Worm (Caenorhabditis elegans) whole organism, L2 larva: Measurements from ENCODE around the gene VZK822L.2.
A peak's percentile ranks its signal among the peaks of the same experiment; 100 is the strongest.

ENCODE experiments used
- F13H6.1 ChIP-seq: sonication (generic microtip); optimal IDR thresholded peaks from 2 replicates; lab custom pipeline; 2016; ENCODE audit warnings: missing genetic modification characterization, missing compliant biosample characterization
- R02D3.7 ChIP-seq: fragments of 150-350 bp; optimal IDR thresholded peaks from 2 replicates; lab custom pipeline; 2014; ENCODE audit warnings: missing biosample characterization, missing genetic modification characterization
- Y55F3AM.14 ChIP-seq: fragments of 200-800 bp; sonication (Bioruptor generic); optimal IDR thresholded peaks from 2 replicates; lab custom pipeline; 2018; ENCODE audit warnings: mild to moderate bottlenecking, missing genetic modification characterization, missing compliant biosample characterization
- alr-1 ChIP-seq: fragments of 150-350 bp; optimal IDR thresholded peaks from 2 replicates; lab custom pipeline; 2014; ENCODE audit warnings: missing biosample characterization, missing genetic modification characterization
- aly-2 ChIP-seq: fragments of 150-350 bp; optimal IDR thresholded peaks from 2 replicates; lab custom pipeline; 2014; ENCODE audit warnings: missing biosample characterization, missing genetic modification characterization
- ama-1 ChIP-seq: fragments of 150-350 bp; optimal IDR thresholded peaks from 2 replicates; lab custom pipeline; 2018; ENCODE audit warnings: inconsistent platforms
- blmp-1 ChIP-seq: sonication (generic microtip); optimal IDR thresholded peaks from 2 replicates; lab custom pipeline; 2017; ENCODE audit warnings: missing genetic modification characterization, mild to moderate bottlenecking, missing compliant biosample characterization, antibody characterized with exemption, moderate library complexity; ENCODE audit not compliant: insufficient read depth
- ceh-16 ChIP-seq: fragments of 150-350 bp; optimal IDR thresholded peaks from 2 replicates; lab custom pipeline; 2014; ENCODE audit warnings: missing biosample characterization, missing genetic modification characterization
- ceh-82 ChIP-seq: fragments of 150-350 bp; optimal IDR thresholded peaks from 2 replicates; lab custom pipeline; 2014; ENCODE audit warnings: missing biosample characterization, missing genetic modification characterization
- crh-2 ChIP-seq: sonication (generic microtip); optimal IDR thresholded peaks from 2 replicates; lab custom pipeline; 2017; ENCODE audit warnings: missing biosample characterization, missing genetic modification characterization
- elt-1 ChIP-seq: fragments of 150-350 bp; optimal IDR thresholded peaks from 2 replicates; lab custom pipeline; 2014; ENCODE audit warnings: missing biosample characterization, missing genetic modification characterization
- elt-3 ChIP-seq: sonication (generic microtip); optimal IDR thresholded peaks from 2 replicates; lab custom pipeline; 2017; ENCODE audit warnings: missing biosample characterization, missing genetic modification characterization
- fos-1 ChIP-seq: fragments of 150-350 bp; optimal IDR thresholded peaks from 2 replicates; lab custom pipeline; 2014; ENCODE audit warnings: missing biosample characterization, missing genetic modification characterization
- gmeb-1 ChIP-seq: fragments of 150-350 bp; optimal IDR thresholded peaks from 2 replicates; lab custom pipeline; 2014; ENCODE audit warnings: missing biosample characterization, missing genetic modification characterization
- lin-11 ChIP-seq: fragments of 150-350 bp; sonication (generic microtip); optimal IDR thresholded peaks from 2 replicates; lab custom pipeline; 2014; ENCODE audit warnings: missing biosample characterization, missing genetic modification characterization, inconsistent platforms, mixed read lengths
- lin-39 ChIP-seq: fragments of 150-350 bp; optimal IDR thresholded peaks from 2 replicates; lab custom pipeline; 2014; ENCODE audit warnings: missing biosample characterization, missing genetic modification reagents, missing genetic modification characterization
- lsy-2 ChIP-seq, 2 experiments: fragments of 150-350 bp in 1 of 2; sonication (generic microtip) in 1 of 2; optimal IDR thresholded peaks; 2 replicates each; lab custom pipeline; 2014 to 2017; ENCODE audit warnings: missing biosample characterization in 2 of 2, missing genetic modification characterization in 2 of 2
- mdl-1 ChIP-seq, 2 experiments: fragments of 150-350 bp in 1 of 2; sonication (generic microtip) in 1 of 2; optimal IDR thresholded peaks; 2 replicates each; lab custom pipeline; 2017; ENCODE audit warnings: missing biosample characterization in 2 of 2, missing genetic modification characterization in 2 of 2
- nhr-10 ChIP-seq: sonication (generic microtip); optimal IDR thresholded peaks from 2 replicates; lab custom pipeline; 2017; ENCODE audit warnings: missing biosample characterization, missing genetic modification characterization
- nhr-11 ChIP-seq: fragments of 150-350 bp; optimal IDR thresholded peaks from 2 replicates; lab custom pipeline; 2014; ENCODE audit warnings: missing biosample characterization, missing genetic modification characterization
- nhr-129 ChIP-seq: fragments of 150-350 bp; optimal IDR thresholded peaks from 2 replicates; lab custom pipeline; 2014; ENCODE audit warnings: missing biosample characterization, missing genetic modification characterization
- nhr-21 ChIP-seq: fragments of 150-350 bp; optimal IDR thresholded peaks from 2 replicates; lab custom pipeline; 2014; ENCODE audit warnings: missing biosample characterization, missing genetic modification characterization
- nhr-23 ChIP-seq: fragments of 150-350 bp; optimal IDR thresholded peaks from 2 replicates; lab custom pipeline; 2014; ENCODE audit warnings: missing biosample characterization, missing genetic modification reagents, missing genetic modification characterization
- nhr-237 ChIP-seq: fragments of 150-350 bp; optimal IDR thresholded peaks from 2 replicates; lab custom pipeline; 2014; ENCODE audit warnings: missing biosample characterization, missing genetic modification characterization
- nhr-25 ChIP-seq: fragments of 150-350 bp; sonication (generic microtip); optimal IDR thresholded peaks from 3 replicates; lab custom pipeline; 2014; ENCODE audit warnings: missing biosample characterization, missing genetic modification characterization
- nhr-6 ChIP-seq: fragments of 150-350 bp; optimal IDR thresholded peaks from 2 replicates; lab custom pipeline; 2014; ENCODE audit warnings: missing biosample characterization, missing genetic modification characterization
- sem-4 ChIP-seq: fragments of 150-350 bp; optimal IDR thresholded peaks from 2 replicates; lab custom pipeline; 2014; ENCODE audit warnings: missing biosample characterization, missing genetic modification reagents, missing genetic modification characterization
- sma-3 ChIP-seq: sonication (generic microtip); optimal IDR thresholded peaks from 2 replicates; lab custom pipeline; 2016; ENCODE audit warnings: missing genetic modification reagents, missing genetic modification characterization, missing compliant biosample characterization
- sma-9 ChIP-seq, 2 experiments: fragments of 150-350 bp in 1 of 2; sonication (generic microtip) in 1 of 2; optimal IDR thresholded peaks; 2 replicates each; lab custom pipeline; 2014 to 2016; ENCODE audit warnings: missing genetic modification characterization in 2 of 2, mild to moderate bottlenecking in 1 of 2, missing biosample characterization in 1 of 2, missing compliant biosample characterization in 1 of 2, missing genetic modification reagents in 1 of 2, moderate library complexity in 1 of 2
- snpc-4 ChIP-seq: fragments of 150-350 bp; optimal IDR thresholded peaks from 2 replicates; lab custom pipeline; 2014; ENCODE audit warnings: missing biosample characterization, missing genetic modification characterization
- unc-39 ChIP-seq: fragments of 150-350 bp; optimal IDR thresholded peaks from 2 replicates; lab custom pipeline; 2014; ENCODE audit warnings: missing biosample characterization, missing genetic modification characterization
- ztf-1 ChIP-seq: fragments of 200-800 bp; sonication (Bioruptor generic); conservative IDR thresholded peaks from 2 replicates; pipeline ENCODE4 v1.3.6; 2022; ENCODE audit warnings: missing genetic modification characterization, missing compliant biosample characterization

The VZK822L.2 gene

DNA sequence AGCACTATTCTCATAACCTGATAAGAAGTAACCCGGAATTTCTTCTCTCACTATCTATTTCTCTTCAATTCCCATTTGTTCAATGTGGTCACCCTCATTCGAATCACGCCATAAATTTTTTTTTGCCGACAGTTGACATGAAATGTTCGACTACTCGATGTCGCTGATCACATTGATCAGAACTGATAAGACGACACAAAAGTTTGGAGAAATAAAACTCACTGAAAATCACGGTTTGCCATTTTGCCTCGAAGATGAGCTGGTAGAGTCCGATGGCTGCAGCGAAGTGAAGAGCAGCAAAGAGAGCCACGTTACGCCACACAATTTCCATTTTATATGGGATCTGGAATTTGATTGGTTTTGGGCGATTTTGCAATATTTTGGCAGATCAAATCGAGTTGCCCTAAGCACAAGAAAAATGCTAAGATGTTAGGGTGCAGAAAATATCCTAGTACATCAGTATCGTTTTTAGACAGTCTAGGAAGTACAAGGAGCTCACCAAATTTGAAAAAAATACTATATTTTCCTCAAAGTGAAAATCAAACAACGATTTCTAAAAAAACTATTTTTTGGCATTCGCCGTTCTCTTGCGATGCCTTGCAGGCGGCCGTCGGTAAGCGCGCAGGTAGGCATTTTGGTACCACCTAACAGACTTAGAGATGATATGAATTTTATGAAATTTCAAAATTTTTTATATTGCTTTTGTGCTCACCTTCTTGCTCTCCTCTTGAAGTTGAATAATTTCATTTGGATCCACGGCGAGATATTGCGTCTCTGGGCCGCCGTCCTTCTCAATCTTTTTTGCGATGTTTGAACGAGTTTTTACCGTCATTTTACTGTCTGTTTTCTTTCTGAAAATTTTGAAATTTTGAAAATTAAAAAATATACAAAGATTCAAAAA lies 3.3 kb downstream of the VZK822L.2 start, which contains the start of gene fat-6 (continued):
- TF ChIP-seq gmeb-1 (tag; lab: Kevin White, UChicago) (peak; percentile 24), ama-1 (lab: Kevin White, UChicago) (no peak), Y55F3AM.14 (GFP tag; lab: Kevin White, UChicago) (no peak), elt-3 (no peak), lsy-2 (tag; optimal IDR thresholded peaks at IDR 0.05; lab: Kevin White, UChicago) (peak in 1 of 2 experiments; percentile 14), fos-1 (tag; lab: Kevin White, UChicago) (peak; percentile 65), blmp-1 (tag; lab: Kevin White, UChicago) (no peak), sma-3 (peak; percentile 36), lin-11 (tag; lab: Kevin White, UChicago) (no peak), nhr-10 (tag; lab: Kevin White, UChicago) (no peak), lin-39 (no peak), ceh-16 (tag; lab: Kevin White, UChicago) (no peak), snpc-4 (tag; lab: Kevin White, UChicago) (no peak), nhr-21 (tag; lab: Kevin White, UChicago) (peak; percentile 53), nhr-6 (tag; lab: Kevin White, UChicago) (no peak), nhr-11 (no peak), elt-1 (tag; lab: Kevin White, UChicago) (no peak), unc-39 (tag; lab: Kevin White, UChicago) (no peak)

DNA sequence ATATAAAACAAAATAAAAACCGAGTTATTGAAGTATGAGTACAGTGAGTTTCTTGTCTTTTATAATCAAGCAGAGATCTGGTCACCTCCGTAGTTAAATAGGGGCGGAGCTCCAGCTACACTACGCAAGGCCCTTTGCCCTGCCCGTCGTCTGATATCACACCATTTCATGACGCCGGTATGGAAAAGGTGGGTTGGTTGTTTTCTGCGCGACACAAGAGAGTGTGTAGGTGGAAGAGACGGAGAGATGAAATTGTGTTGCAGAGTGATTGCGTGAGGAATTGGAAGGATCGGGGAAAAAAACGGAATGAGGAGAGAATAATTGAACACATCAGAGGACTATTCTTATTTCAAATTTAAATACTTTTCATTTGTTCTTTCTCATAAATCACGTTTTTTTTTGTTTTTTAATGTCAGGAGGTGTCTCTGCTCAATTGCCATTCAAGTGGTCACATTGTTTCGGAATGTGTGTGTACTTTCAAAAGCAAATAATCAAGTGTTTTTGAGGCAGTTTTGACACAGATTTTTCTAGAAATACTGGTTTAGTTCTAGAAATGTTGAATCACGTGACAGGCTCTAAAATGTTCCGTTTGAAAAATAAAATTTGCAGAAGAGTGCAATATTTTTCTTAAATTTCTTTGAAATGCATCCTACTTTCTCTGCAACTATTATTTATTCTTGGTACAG lies 4.1 kb downstream of the VZK822L.2 start, which contains the start of gene ZK822.9:
ZK822.9 (plus strand) TSS at position 180 of the 686 bp plus-strand sequence.
- no peak for TF ChIP-seq gmeb-1 (tag; lab: Kevin White, UChicago)
- no peak for TF ChIP-seq nhr-25 (tag; lab: Kevin White, UChicago)
- TF ChIP-seq mdl-1 (tag; optimal IDR thresholded peaks at IDR 0.05; lab: Kevin White, UChicago), result peak in 1 of 2 experiments; percentile 2
- peak; percentile 31 for TF ChIP-seq nhr-21 (tag; lab: Kevin White, UChicago)
- TF ChIP-seq nhr-237 (tag; lab: Kevin White, UChicago), result no peak
- peak; percentile 11 for TF ChIP-seq fos-1 (tag; lab: Kevin White, UChicago)
- no peak for TF ChIP-seq aly-2
- no peak for TF ChIP-seq ztf-1
- TF ChIP-seq crh-2, result peak; percentile 3
- TF ChIP-seq sma-9 (GFP tag; optimal IDR thresholded peaks at IDR 0.05; lab: Kevin White, UChicago), result peak; percentile 31
- TF ChIP-seq sma-9 (tag; optimal IDR thresholded peaks at IDR 0.05; lab: Kevin White, UChicago), result peak; percentile 14
- TF ChIP-seq alr-1 (tag; lab: Kevin White, UChicago), result no peak
- TF ChIP-seq ama-1 (lab: Kevin White, UChicago), result no peak

DNA sequence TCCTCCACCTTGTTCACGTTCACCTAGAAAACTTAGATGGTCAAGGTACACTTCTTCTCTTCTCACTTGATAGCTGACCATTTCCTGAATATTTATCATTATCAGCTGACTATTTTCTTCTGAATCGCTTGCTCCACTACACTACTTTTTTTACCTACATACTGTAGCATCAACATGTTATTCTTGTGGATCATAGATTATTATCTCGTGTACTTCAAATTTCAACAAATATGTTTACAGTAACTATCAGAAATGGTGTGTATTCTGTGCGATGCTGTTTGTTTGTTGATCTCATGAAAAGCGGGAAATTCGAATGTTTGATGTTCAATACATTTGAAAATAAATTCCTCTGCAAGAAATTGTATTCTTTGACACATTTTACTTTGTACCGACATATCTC lies 5.1 kb downstream of the VZK822L.2 start, which contains the start of gene ZK822.10:
ZK822.10 (plus strand) TSS at position 231 of the 400 bp plus-strand sequence.
- TF ChIP-seq lin-39, result no peak
- TF ChIP-seq ceh-82 (tag; lab: Kevin White, UChicago), result no peak
- no peak for TF ChIP-seq elt-1 (tag; lab: Kevin White, UChicago)
- peak; percentile 9 for TF ChIP-seq nhr-129 (tag; lab: Kevin White, UChicago)
- peak; percentile 35 for TF ChIP-seq sma-9 (GFP tag; optimal IDR thresholded peaks at IDR 0.05; lab: Kevin White, UChicago)
- no peak for TF ChIP-seq sma-9 (tag; optimal IDR thresholded peaks at IDR 0.05; lab: Kevin White, UChicago)
- no peak for TF ChIP-seq sem-4 (tag; lab: Kevin White, UChicago)
- TF ChIP-seq nhr-25 (tag; lab: Kevin White, UChicago), result no peak
- TF ChIP-seq fos-1 (tag; lab: Kevin White, UChicago), result peak; percentile 12
- peak; percentile 49 for TF ChIP-seq F13H6.1 (tag; lab: Kevin White, UChicago)

DNA sequence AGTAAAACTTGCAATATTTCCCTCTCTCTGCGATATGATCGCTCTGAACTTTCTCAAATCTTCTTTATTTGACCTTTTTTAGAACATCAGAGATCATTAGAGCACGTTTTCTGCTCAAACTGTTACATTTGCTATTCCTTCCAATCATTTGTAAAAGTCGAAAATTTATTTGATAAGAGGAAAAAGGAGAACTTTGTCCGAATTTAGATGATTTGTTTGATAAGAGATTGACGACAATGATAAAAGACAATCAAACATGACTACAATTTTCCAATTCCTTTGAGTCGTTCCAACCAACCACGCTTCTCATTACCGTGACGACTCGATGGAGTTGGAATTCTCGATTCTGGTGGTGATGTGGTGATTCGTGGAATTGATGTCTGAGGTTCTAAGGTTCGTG lies 6.1 kb downstream of the VZK822L.2 start:
- peak; percentile 60 for TF ChIP-seq fos-1 (tag; lab: Kevin White, UChicago)
- peak; percentile 39 for TF ChIP-seq crh-2
- TF ChIP-seq R02D3.7 (tag; lab: Kevin White, UChicago), result no peak
- no peak for TF ChIP-seq nhr-23 (tag; lab: Kevin White, UChicago)
- TF ChIP-seq nhr-237 (tag; lab: Kevin White, UChicago), result no peak
- peak; percentile 44 for TF ChIP-seq sma-9 (GFP tag; optimal IDR thresholded peaks at IDR 0.05; lab: Kevin White, UChicago)
- no peak for TF ChIP-seq sma-9 (tag; optimal IDR thresholded peaks at IDR 0.05; lab: Kevin White, UChicago)
